Fruit fly (Drosophila melanogaster): ENCODE measurements around the gene tin.
A peak's percentile ranks its signal among the peaks of the same experiment; 100 is the strongest.

The tin gene

DNA sequence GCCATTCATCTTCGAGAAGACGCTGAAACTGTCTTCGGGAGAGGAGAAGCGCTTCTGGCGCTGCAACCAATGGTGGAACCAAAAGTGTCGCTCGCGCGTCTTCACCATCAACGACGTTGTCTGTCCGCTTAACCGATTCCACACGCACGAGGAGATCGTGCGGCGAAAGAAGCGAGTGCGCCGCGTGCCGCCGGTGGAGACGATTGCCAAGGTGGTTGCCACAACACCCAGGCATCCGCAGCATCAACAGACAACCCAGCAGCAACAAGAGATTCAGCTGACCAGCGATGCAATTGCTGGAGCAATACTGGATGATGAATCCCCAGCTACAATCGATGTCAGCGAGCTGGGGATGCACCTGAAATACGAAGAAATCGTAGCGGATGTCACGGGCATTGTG lies 10.3 kb upstream of the tin start:
- TF ChIP-seq woc (GFP tag; optimal IDR thresholded peaks at IDR 0.05) = no peak
- TF ChIP-seq Vsx2 (GFP tag; optimal IDR thresholded peaks at IDR 0.05; ENCODE audit: partially characterized antibody) = no peak
- no peak for TF ChIP-seq psq (GFP tag; optimal IDR thresholded peaks at IDR 0.05)
- no peak for TF ChIP-seq Abd-B (GFP tag; optimal IDR thresholded peaks at IDR 0.05)
- no peak for TF ChIP-seq sv (GFP tag; optimal IDR thresholded peaks at IDR 0.05)
- no peak for TF ChIP-seq Rel (GFP tag; optimal IDR thresholded peaks at IDR 0.05)
- no peak for TF ChIP-seq Rel (tag; optimal IDR thresholded peaks at IDR 0.05)
- TF ChIP-seq CrebA (GFP tag; optimal IDR thresholded peaks at IDR 0.05; ENCODE audit: borderline replicate concordance) = no peak
- TF ChIP-seq Hr83 (GFP tag; optimal IDR thresholded peaks at IDR 0.05; ENCODE audit: poor library complexity, severe bottlenecking) = no peak
- TF ChIP-seq dl (GFP tag; optimal IDR thresholded peaks at IDR 0.05; ENCODE audit: insufficient read depth in 1 of 2, partially characterized antibody in 2 of 2) = no peak
- TF ChIP-seq Mio (GFP tag; optimal IDR thresholded peaks at IDR 0.05) = no peak
- TF ChIP-seq OdsH (GFP tag; optimal IDR thresholded peaks at IDR 0.05) = no peak
- no peak for TF ChIP-seq lola (GFP tag; optimal IDR thresholded peaks at IDR 0.05)
- no peak for TF ChIP-seq N (GFP tag; optimal IDR thresholded peaks at IDR 0.05)
- no peak for TF ChIP-seq rgr (GFP tag; optimal IDR thresholded peaks at IDR 0.05)
- TF ChIP-seq dsf (GFP tag; optimal IDR thresholded peaks at IDR 0.05; ENCODE audit: borderline replicate concordance) = no peak
- no peak for TF ChIP-seq Sp1 (GFP tag; optimal IDR thresholded peaks at IDR 0.05)
- no peak for TF ChIP-seq foxo (GFP tag; optimal IDR thresholded peaks at IDR 0.05)

DNA sequence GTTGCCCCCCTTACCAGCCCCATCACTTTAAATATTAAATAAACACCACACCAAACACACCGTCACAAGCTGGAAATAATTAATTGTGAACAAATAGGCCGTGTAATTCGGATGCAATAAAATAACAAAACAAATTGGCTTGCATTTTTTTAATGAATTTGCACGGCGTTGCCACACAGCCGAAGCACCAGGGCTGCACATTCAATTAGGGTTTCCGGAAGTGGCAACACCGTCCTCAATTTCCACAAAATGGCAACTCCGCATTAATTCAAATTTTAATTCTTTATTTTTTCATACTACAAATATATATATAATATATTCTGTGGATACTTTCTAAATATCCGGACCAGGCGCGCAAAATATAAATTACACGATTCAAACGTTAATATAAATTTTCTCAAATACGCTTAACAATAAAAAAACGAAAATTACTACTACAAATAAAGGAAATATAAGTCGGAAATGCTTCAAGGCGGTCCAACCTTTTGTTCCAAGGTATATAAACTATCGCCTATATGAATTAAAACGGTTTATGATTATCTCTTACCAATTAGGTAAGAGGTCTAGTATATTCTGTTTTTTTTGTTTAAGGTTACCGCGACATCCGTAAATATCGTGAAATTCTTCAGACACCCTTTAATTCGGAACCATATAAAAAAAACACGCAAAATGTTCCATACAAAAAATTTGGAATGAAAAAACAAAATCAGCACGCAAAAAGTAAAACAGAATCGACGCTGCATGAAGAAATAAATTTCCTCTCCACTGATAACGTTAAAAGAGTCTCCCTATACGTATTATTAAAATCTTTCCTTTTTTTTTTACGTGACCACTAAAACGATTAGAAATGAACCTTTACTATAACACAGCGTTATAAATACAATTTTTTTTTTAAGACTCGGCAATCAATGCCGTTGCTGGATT lies 5.1 kb upstream of the tin start:
- peak; percentile 51 for TF ChIP-seq HLH106 (tag; optimal IDR thresholded peaks at IDR 0.05)
- TF ChIP-seq jim (GFP tag; optimal IDR thresholded peaks at IDR 0.05) = no peak
- no peak for TF ChIP-seq dl (GFP tag; optimal IDR thresholded peaks at IDR 0.05; ENCODE audit: insufficient read depth in 1 of 2, partially characterized antibody in 2 of 2)
- TF ChIP-seq foxo (GFP tag; optimal IDR thresholded peaks at IDR 0.05) = peak in 1 of 2 experiments; percentile 45
- TF ChIP-seq Abd-B (GFP tag; optimal IDR thresholded peaks at IDR 0.05) = no peak
- TF ChIP-seq GATAd (GFP tag; optimal IDR thresholded peaks at IDR 0.05) = no peak
- TF ChIP-seq Hr78 (GFP tag; optimal IDR thresholded peaks at IDR 0.05) = no peak
- no peak for TF ChIP-seq Mio (GFP tag; optimal IDR thresholded peaks at IDR 0.05)
- TF ChIP-seq CG32264 (GFP tag; optimal IDR thresholded peaks at IDR 0.05) = no peak
- peak; percentile 72 for TF ChIP-seq CG9705 (GFP tag; optimal IDR thresholded peaks at IDR 0.05)
- no peak for TF ChIP-seq N (GFP tag; optimal IDR thresholded peaks at IDR 0.05)
- TF ChIP-seq psq (GFP tag; optimal IDR thresholded peaks at IDR 0.05) = no peak
- TF ChIP-seq sv (GFP tag; optimal IDR thresholded peaks at IDR 0.05) = peak; percentile 8
- TF ChIP-seq brk (GFP tag; optimal IDR thresholded peaks at IDR 0.05) = no peak
- TF ChIP-seq woc (GFP tag; optimal IDR thresholded peaks at IDR 0.05) = no peak
- no peak for TF ChIP-seq CrebA (GFP tag; optimal IDR thresholded peaks at IDR 0.05; ENCODE audit: borderline replicate concordance)
- no peak for TF ChIP-seq Dfd (GFP tag; optimal IDR thresholded peaks at IDR 0.05)
- peak; percentile 8 for TF ChIP-seq h (GFP tag; optimal IDR thresholded peaks at IDR 0.05)
- TF ChIP-seq usp (GFP tag; optimal IDR thresholded peaks at IDR 0.05) = no peak
- no peak for TF ChIP-seq Rel (GFP tag; optimal IDR thresholded peaks at IDR 0.05)
- peak; percentile 41 for TF ChIP-seq Rel (tag; optimal IDR thresholded peaks at IDR 0.05)
- TF ChIP-seq OdsH (GFP tag; optimal IDR thresholded peaks at IDR 0.05) = no peak
- peak; percentile 22 for TF ChIP-seq Hr83 (GFP tag; optimal IDR thresholded peaks at IDR 0.05; ENCODE audit: poor library complexity, severe bottlenecking)
- no peak for TF ChIP-seq Dif (GFP tag; optimal IDR thresholded peaks at IDR 0.05; ENCODE audit: partially characterized antibody)
- TF ChIP-seq dsf (GFP tag; optimal IDR thresholded peaks at IDR 0.05; ENCODE audit: borderline replicate concordance) = no peak
- no peak for TF ChIP-seq dmrt93B (GFP tag; optimal IDR thresholded peaks at IDR 0.05)
- TF ChIP-seq pan (optimal IDR thresholded peaks at IDR 0.05) = no peak
- TF ChIP-seq fru (GFP tag; optimal IDR thresholded peaks at IDR 0.05) = peak; percentile 7
- TF ChIP-seq tai (GFP tag; optimal IDR thresholded peaks at IDR 0.05) = no peak
- no peak for TF ChIP-seq br (GFP tag; optimal IDR thresholded peaks at IDR 0.05)
- TF ChIP-seq Hnf4 (GFP tag; optimal IDR thresholded peaks at IDR 0.05) = peak; percentile 16
- no peak for TF ChIP-seq lola (GFP tag; optimal IDR thresholded peaks at IDR 0.05)
- TF ChIP-seq Jra (GFP tag; optimal IDR thresholded peaks at IDR 0.05) = peak; percentile 67
- TF ChIP-seq ey (GFP tag; optimal IDR thresholded peaks at IDR 0.05) = no peak
- TF ChIP-seq Myc (optimal IDR thresholded peaks at IDR 0.05) = peak; percentile 23
- no peak for TF ChIP-seq sage (GFP tag; optimal IDR thresholded peaks at IDR 0.05)
- no peak for TF ChIP-seq rgr (GFP tag; optimal IDR thresholded peaks at IDR 0.05)
- TF ChIP-seq Vsx2 (GFP tag; optimal IDR thresholded peaks at IDR 0.05; ENCODE audit: partially characterized antibody) = peak; percentile 65
- peak; percentile 31 for TF ChIP-seq Sp1 (GFP tag; optimal IDR thresholded peaks at IDR 0.05)

All from whole organism, wandering third instar larva.